Worm (Caenorhabditis elegans): ENCODE measurements around the gene F44A2.3.

F44A2.3 gene

ce11 chrV:9266399-9266798, 38.8 kb upstream of the F44A2.3 start, which contains the start of gene slc-17.7:
Gene slc-17.7, minus strand, starts transcription at chrV:9266499.
- TF ChIP-seq R02D3.7 (tag; optimal IDR thresholded peaks at IDR 0.05): no peak
- TF ChIP-seq pqm-1 (tag; optimal IDR thresholded peaks at IDR 0.05): no peak
- no peak for TF ChIP-seq nhr-237 (tag; optimal IDR thresholded peaks at IDR 0.05)
- TF ChIP-seq nhr-76 (tag; optimal IDR thresholded peaks at IDR 0.05): no peak
- TF ChIP-seq nhr-28 (tag; optimal IDR thresholded peaks at IDR 0.05): no peak
- no peak for TF ChIP-seq snpc-1.2 (GFP tag; IDR thresholded peaks at IDR 0.05)
- TF ChIP-seq F44E2.7 (GFP tag; IDR thresholded peaks at IDR 0.05): no peak
- TF ChIP-seq zfp-2 (tag; optimal IDR thresholded peaks at IDR 0.05): no peak
- no peak for TF ChIP-seq ceh-20 (GFP tag; IDR thresholded peaks at IDR 0.05)
- no peak for TF ChIP-seq egl-27 (tag; optimal IDR thresholded peaks at IDR 0.05)
- no peak for TF ChIP-seq Y75B8A.6 (GFP tag; IDR thresholded peaks at IDR 0.05)
- TF ChIP-seq ama-1 (optimal IDR thresholded peaks at IDR 0.05): no peak
- no peak for TF ChIP-seq madf-9 (GFP tag; conservative IDR thresholded peaks at IDR 0.05)
- no peak for TF ChIP-seq lin-1 (GFP tag; IDR thresholded peaks at IDR 0.05)
- no peak for TF ChIP-seq hlh-11 (tag; optimal IDR thresholded peaks at IDR 0.05)
- TF ChIP-seq lin-13 (GFP tag; optimal IDR thresholded peaks at IDR 0.05): no peak
- no peak for TF ChIP-seq unc-62 (GFP tag; optimal IDR thresholded peaks at IDR 0.05 in 1 of 2)
- TF ChIP-seq unc-62 (tag; optimal IDR thresholded peaks at IDR 0.05): no peak

- TF ChIP-seq aha-1 (tag) (peak; percentile 86), ceh-20 (GFP tag; IDR thresholded peaks at IDR 0.05) (no peak)
Observed at ce11 chrV:9268202-9268601, 37.0 kb upstream of the F44A2.3 start.

ce11 chrV:9270442-9270841, 34.8 kb upstream of the F44A2.3 start:
- TF ChIP-seq daf-16 (GFP tag; optimal IDR thresholded peaks at IDR 0.05): peak in 1 of 2 experiments; percentile 6
- no peak for TF ChIP-seq daf-16 (tag; optimal IDR thresholded peaks at IDR 0.05)
- peak; percentile 41; the same call in 1 of the 2 replicates for TF ChIP-seq hmg-1.1 (GFP tag; IDR thresholded peaks at IDR 0.05)
- TF ChIP-seq nhr-28 (tag; optimal IDR thresholded peaks at IDR 0.05): no peak
- peak in 1 of 2 experiments; percentile 92 for TF ChIP-seq unc-62 (GFP tag; optimal IDR thresholded peaks at IDR 0.05 in 1 of 2)
- TF ChIP-seq unc-62 (tag; optimal IDR thresholded peaks at IDR 0.05): no peak
- no peak for TF ChIP-seq nhr-237 (tag; optimal IDR thresholded peaks at IDR 0.05)
- TF ChIP-seq skn-1 (tag; optimal IDR thresholded peaks at IDR 0.05): no peak
- TF ChIP-seq fkh-10 (GFP tag; optimal IDR thresholded peaks at IDR 0.05): peak; percentile 29
- TF ChIP-seq hif-1 (tag; optimal IDR thresholded peaks at IDR 0.05): peak in 1 of 2 experiments; percentile 9
- no peak for TF ChIP-seq egl-43 (GFP tag; IDR thresholded peaks at IDR 0.05)
- TF ChIP-seq php-3 (GFP tag; IDR thresholded peaks at IDR 0.05): no peak
- no peak for TF ChIP-seq saeg-2 (GFP tag; IDR thresholded peaks at IDR 0.05)
- no peak for TF ChIP-seq ces-1 (GFP tag; optimal IDR thresholded peaks at IDR 0.05)
- TF ChIP-seq mdl-1 (tag; optimal IDR thresholded peaks at IDR 0.05): peak in 1 of 2 experiments; percentile 6
- peak; percentile 32 for TF ChIP-seq hlh-11 (tag; optimal IDR thresholded peaks at IDR 0.05)
- no peak for TF ChIP-seq daf-19 (GFP tag; conservative IDR thresholded peaks at IDR 0.05)
- TF ChIP-seq lir-3 (tag; optimal IDR thresholded peaks at IDR 0.05): no peak

ce11 chrV:9271835-9272234, 33.4 kb upstream of the F44A2.3 start:
- TF ChIP-seq unc-62 (GFP tag; optimal IDR thresholded peaks at IDR 0.05 in 1 of 2) (peak in 1 of 2 experiments; percentile 84), unc-62 (tag; optimal IDR thresholded peaks at IDR 0.05) (no peak), nhr-25 (tag; optimal IDR thresholded peaks at IDR 0.05; ENCODE audit: borderline replicate concordance, insufficient read depth) (no peak)

ce11 chrV:9272624-9273023, 32.6 kb upstream of the F44A2.3 start:
- TF ChIP-seq lir-3 (tag; optimal IDR thresholded peaks at IDR 0.05): no peak
- no peak for TF ChIP-seq sdz-12 (GFP tag; optimal IDR thresholded peaks at IDR 0.05)
- no peak for TF ChIP-seq unc-130 (GFP tag; optimal IDR thresholded peaks at IDR 0.05)
- TF ChIP-seq ceh-20 (GFP tag; IDR thresholded peaks at IDR 0.05): no peak
- no peak for TF ChIP-seq Y105C5A.15 (GFP tag; IDR thresholded peaks at IDR 0.05)
- TF ChIP-seq madf-5 (GFP tag; IDR thresholded peaks at IDR 0.05): no peak
- TF ChIP-seq zfp-2 (tag; optimal IDR thresholded peaks at IDR 0.05): no peak
- TF ChIP-seq ceh-82 (tag; optimal IDR thresholded peaks at IDR 0.05): no peak
- TF ChIP-seq ztf-11 (tag; optimal IDR thresholded peaks at IDR 0.05): no peak
- TF ChIP-seq egl-27 (tag; optimal IDR thresholded peaks at IDR 0.05): no peak
